Worm (Caenorhabditis elegans) whole organism, late embryonic: ENCODE measurements around the gene cho-1.
A peak's percentile ranks its signal among the peaks of the same experiment; 100 is the strongest.

ENCODE experiments used
- K09A11.1 ChIP-seq: sonication (generic microtip); optimal IDR thresholded peaks from 2 replicates; lab custom pipeline; 2017; ENCODE audit warnings: antibody characterized with exemption, mild to moderate bottlenecking, missing genetic modification characterization, missing compliant biosample characterization; ENCODE audit not compliant: insufficient read depth
- T23F11.4 ChIP-seq: fragments of 200-800 bp; sonication (Bioruptor generic); optimal IDR thresholded peaks from 2 replicates; lab custom pipeline; 2018; ENCODE audit warnings: mild to moderate bottlenecking, missing genetic modification characterization, missing compliant biosample characterization
- dve-1 ChIP-seq: sonication (generic microtip); optimal IDR thresholded peaks from 2 replicates; lab custom pipeline; 2017; ENCODE audit warnings: antibody characterized with exemption, mild to moderate bottlenecking, missing genetic modification characterization, missing compliant biosample characterization
- ets-4 ChIP-seq: sonication (generic microtip); optimal IDR thresholded peaks from 2 replicates; lab custom pipeline; 2016; ENCODE audit warnings: missing genetic modification characterization, missing compliant biosample characterization
- lin-11 ChIP-seq: fragments of 200-800 bp; sonication (Bioruptor generic); optimal IDR thresholded peaks from 2 replicates; lab custom pipeline; 2018; ENCODE audit warnings: mild to moderate bottlenecking, missing genetic modification characterization, missing compliant biosample characterization
- nhr-11 ChIP-seq: fragments of 150-350 bp; optimal IDR thresholded peaks from 2 replicates; lab custom pipeline; 2014; ENCODE audit warnings: missing biosample characterization, missing genetic modification characterization
- pha-2 ChIP-seq: sonication (generic microtip); optimal IDR thresholded peaks from 2 replicates; lab custom pipeline; 2017; ENCODE audit warnings: mild to moderate bottlenecking, missing genetic modification characterization, missing compliant biosample characterization
- ref-2 ChIP-seq: sonication (generic microtip); optimal IDR thresholded peaks from 2 replicates; lab custom pipeline; 2016; ENCODE audit warnings: missing genetic modification characterization, missing compliant biosample characterization
- unc-3 ChIP-seq, 2 experiments: fragments of 200-800 bp in 1 of 2; sonication (Bioruptor generic) in 1 of 2; sonication (generic microtip) in 1 of 2; conservative IDR thresholded peaks in 1 of 2; optimal IDR thresholded peaks in 1 of 2; 2 replicates each; pipeline versions ENCODE4 v1.3.6 to Lab custom; 2016 to 2022; ENCODE audit warnings: missing compliant biosample characterization in 2 of 2, missing genetic modification characterization in 2 of 2, missing genetic modification reagents in 1 of 2
- unc-55 ChIP-seq: sonication (generic microtip); optimal IDR thresholded peaks from 2 replicates; lab custom pipeline; 2017; ENCODE audit warnings: missing biosample characterization, missing genetic modification reagents, missing genetic modification characterization
- zip-5 ChIP-seq: sonication (generic microtip); optimal IDR thresholded peaks from 2 replicates; lab custom pipeline; 2016; ENCODE audit warnings: missing genetic modification characterization, missing compliant biosample characterization

DNA sequence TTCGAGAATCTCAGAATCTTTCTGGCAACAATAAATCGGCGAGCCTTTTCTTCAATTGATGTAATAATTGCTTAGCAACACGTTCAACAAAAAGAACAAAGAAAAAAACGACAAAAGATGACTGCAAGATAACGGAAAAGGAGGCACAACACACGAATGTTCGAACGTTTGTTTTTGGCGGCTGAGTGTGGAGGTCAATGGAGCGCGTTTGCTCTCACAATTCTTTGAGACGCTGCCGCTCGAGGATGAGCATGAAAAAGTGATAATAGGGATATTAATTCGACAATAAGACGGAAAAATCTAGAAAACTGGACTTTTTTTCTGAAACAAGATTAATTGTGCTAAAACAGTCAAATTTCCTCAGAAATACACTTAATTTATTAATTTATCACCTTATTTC, 8.5 kb downstream of the cho-1 start:
- TF ChIP-seq dve-1 (tag; lab: Kevin White, UChicago) = no peak
- TF ChIP-seq unc-3 (GFP tag; conservative IDR thresholded peaks at IDR 0.05; lab: Robert Waterston, UW) = no peak
- no peak for TF ChIP-seq unc-3 (tag; optimal IDR thresholded peaks at IDR 0.05; lab: Kevin White, UChicago)
- no peak for TF ChIP-seq unc-55 (GFP tag; lab: Kevin White, UChicago)
- no peak for TF ChIP-seq K09A11.1 (tag; lab: Kevin White, UChicago)
- TF ChIP-seq pha-2 (tag; lab: Kevin White, UChicago) = no peak
- no peak for TF ChIP-seq T23F11.4 (GFP tag; lab: Kevin White, UChicago)
- TF ChIP-seq ets-4 (tag; lab: Kevin White, UChicago) = no peak
- no peak for TF ChIP-seq nhr-11 (tag; lab: Kevin White, UChicago)
- no peak for TF ChIP-seq zip-5 (tag; lab: Kevin White, UChicago)
- no peak for TF ChIP-seq lin-11 (tag; lab: Kevin White, UChicago)
- TF ChIP-seq ref-2 (tag; lab: Kevin White, UChicago) = peak; percentile 16
